Fruit fly (Drosophila melanogaster) Kc167 (cell line): Measurements from ENCODE around the gene Tango1.

Experiments
- Myc ChIP-seq: fragments of >200 bp; optimal IDR thresholded peaks from 2 replicates; lab custom pipeline; 2017; ENCODE audit warnings: missing external identifiers
- Sin3A ChIP-seq: fragments of >200 bp; optimal IDR thresholded peaks from 2 replicates; lab custom pipeline; 2018; ENCODE audit warnings: missing external identifiers
- h ChIP-seq: fragments of >200 bp; optimal IDR thresholded peaks from 3 replicates; lab custom pipeline; 2018; ENCODE audit warnings: missing external identifiers
- insv ChIP-seq: fragments of >200 bp; optimal IDR thresholded peaks from 3 replicates; lab custom pipeline; 2018; ENCODE audit warnings: missing external identifiers
- psq ChIP-seq: fragments of >200 bp; optimal IDR thresholded peaks from 2 replicates; lab custom pipeline; 2017; ENCODE audit warnings: missing external identifiers
- ttk ChIP-seq: sonication (Bioruptor generic); optimal IDR thresholded peaks from 2 replicates; lab custom pipeline; 2017; ENCODE audit warnings: missing external identifiers

Tango1 gene

DNA sequence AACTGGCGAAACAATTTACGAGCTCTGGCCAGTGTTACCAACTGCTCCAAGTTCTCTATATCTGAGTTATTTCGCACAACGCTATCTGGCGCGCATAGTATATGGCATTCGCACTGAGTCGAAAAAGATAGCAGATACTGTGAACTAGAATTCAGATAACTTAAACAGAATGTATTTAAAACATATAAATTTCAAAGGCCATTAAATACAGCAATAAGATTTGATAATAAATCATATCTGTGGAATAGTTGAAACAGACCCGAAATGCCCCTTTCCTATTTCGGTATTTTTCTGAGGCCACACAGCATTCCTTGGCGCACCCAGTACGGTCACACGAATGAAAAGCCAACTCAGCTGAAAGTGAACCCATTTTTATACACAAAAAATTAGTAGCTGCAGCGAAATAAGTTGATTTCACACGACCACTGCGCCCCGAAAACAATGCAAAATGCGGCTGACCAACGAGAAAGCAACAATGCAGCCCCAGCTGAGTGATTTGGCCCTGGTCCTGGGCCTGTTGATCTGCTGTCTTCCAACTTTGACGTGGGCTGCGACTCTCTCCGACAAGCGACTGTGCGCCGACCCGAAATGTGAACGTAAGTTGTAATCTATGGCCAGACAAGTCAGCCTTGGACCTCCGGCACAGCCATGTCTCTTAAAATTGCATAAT is at the start of gene Tango1, which contains the start of gene CG31635:
Tango1 (plus strand) TSS at position 304 of the 670 bp plus-strand sequence.
CG31635 (minus strand) TSS at position 30 of the 670 bp plus-strand sequence.
- TF ChIP-seq Sin3A (lab: Kevin White, UChicago) = no peak
- no peak for TF ChIP-seq insv (lab: Kevin White, UChicago)
- TF ChIP-seq h = no peak
- TF ChIP-seq Myc (lab: Kevin White, UChicago) = no peak
- no peak for TF ChIP-seq psq (lab: Kevin White, UChicago)
- TF ChIP-seq ttk (lab: Kevin White, UChicago) = no peak

dm6 chr2L:6601018-6601505 is 48.1 kb upstream of the Tango1 start, which contains the start of gene Dpp10:
TSS of gene Dpp10 (minus strand) at chr2L:6601068.
- TF ChIP-seq insv (lab: Kevin White, UChicago) = no peak
- no peak for TF ChIP-seq Myc (lab: Kevin White, UChicago)
- no peak for TF ChIP-seq psq (lab: Kevin White, UChicago)
- no peak for TF ChIP-seq Sin3A (lab: Kevin White, UChicago)
- TF ChIP-seq h = no peak
- no peak for TF ChIP-seq ttk (lab: Kevin White, UChicago)

DNA sequence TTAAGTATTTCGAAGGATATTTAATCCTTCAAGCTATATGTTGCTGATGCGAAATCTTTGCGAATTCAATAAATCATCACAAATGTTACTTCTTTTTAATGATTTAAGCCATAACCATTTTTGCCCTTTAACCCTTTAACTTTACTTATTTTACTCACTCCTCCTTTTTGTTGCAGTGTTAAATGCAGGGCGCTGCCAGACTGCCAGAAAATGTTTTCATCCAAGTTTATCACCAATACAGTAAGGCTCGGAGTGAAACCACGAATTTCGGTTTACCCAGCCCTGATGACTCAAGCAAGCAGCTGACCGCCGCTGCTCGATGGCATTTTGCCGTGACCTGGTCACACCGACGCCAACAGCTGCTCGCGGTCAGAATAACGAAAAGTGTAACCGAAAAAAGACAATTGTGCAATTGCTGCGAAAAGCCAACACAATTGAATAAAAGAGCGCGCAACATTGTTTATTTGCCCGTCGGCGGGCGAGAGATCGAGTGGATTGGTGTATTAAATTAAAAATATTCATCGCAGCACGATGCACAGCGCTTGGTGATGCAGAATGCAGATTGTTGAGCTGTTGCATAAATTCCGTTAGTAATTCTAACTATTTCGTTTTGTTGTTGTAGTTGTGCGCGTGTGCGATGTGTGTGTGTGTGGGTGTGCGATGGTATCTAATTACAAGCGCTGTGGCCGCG is 38.4 kb upstream of the Tango1 start, which contains the start of gene CG11050:
CG11050 (plus strand) TSS at position 329 of the 691 bp plus-strand sequence.
- TF ChIP-seq Sin3A (lab: Kevin White, UChicago) (no peak), ttk (lab: Kevin White, UChicago) (no peak), Myc (lab: Kevin White, UChicago) (no peak), psq (lab: Kevin White, UChicago) (no peak), insv (lab: Kevin White, UChicago) (no peak), h (no peak)

dm6 chr2L:6611374-6612005 is 37.7 kb upstream of the Tango1 start:
- TF ChIP-seq Sin3A (lab: Kevin White, UChicago) = no peak
- TF ChIP-seq insv (lab: Kevin White, UChicago) = no peak
- TF ChIP-seq ttk (lab: Kevin White, UChicago) = no peak
- no peak for TF ChIP-seq h
- TF ChIP-seq psq (lab: Kevin White, UChicago) = no peak
- no peak for TF ChIP-seq Myc (lab: Kevin White, UChicago)

DNA sequence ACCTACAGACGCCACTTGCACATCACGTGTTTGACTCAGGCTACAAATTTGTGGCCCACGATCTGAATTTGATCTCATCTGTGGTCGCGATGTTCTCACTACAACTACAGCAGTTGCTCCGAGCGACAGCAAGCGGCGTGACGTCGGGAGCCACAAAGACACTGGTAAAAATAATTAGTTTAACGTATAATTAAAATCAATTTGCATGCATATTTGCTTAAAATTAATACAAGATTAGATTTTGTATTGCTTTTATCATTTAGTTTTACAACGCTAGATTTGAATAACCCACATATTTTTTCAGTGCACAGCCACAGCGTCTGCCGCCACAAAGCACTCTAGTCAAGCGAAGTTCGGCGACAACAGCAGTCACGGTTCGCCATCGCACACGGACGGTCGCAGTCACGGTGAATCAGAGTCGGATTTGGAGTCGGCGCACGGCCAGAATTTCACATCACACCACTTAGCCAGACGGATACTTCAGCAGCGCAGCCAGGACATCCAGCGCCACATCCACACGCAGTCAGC is 36.6 kb upstream of the Tango1 start:
- TF ChIP-seq insv (lab: Kevin White, UChicago) (no peak), psq (lab: Kevin White, UChicago) (no peak), Myc (lab: Kevin White, UChicago) (no peak), ttk (lab: Kevin White, UChicago) (no peak), Sin3A (lab: Kevin White, UChicago) (no peak), h (no peak)

dm6 chr2L:6613156-6613555 is 36.0 kb upstream of the Tango1 start:
- TF ChIP-seq ttk (lab: Kevin White, UChicago) (no peak), Myc (lab: Kevin White, UChicago) (no peak), psq (lab: Kevin White, UChicago) (no peak), insv (lab: Kevin White, UChicago) (no peak), Sin3A (lab: Kevin White, UChicago) (no peak)

- TF ChIP-seq ttk (lab: Kevin White, UChicago) (no peak), Myc (lab: Kevin White, UChicago) (no peak), psq (lab: Kevin White, UChicago) (no peak), h (no peak), insv (lab: Kevin White, UChicago) (no peak), Sin3A (lab: Kevin White, UChicago) (no peak)
These were observed 34.8 kb upstream of the Tango1 start for dm6 chr2L:6614229-6614935.

- no peak for TF ChIP-seq Sin3A (lab: Kevin White, UChicago)
- no peak for TF ChIP-seq Myc (lab: Kevin White, UChicago)
- no peak for TF ChIP-seq ttk (lab: Kevin White, UChicago)
- TF ChIP-seq h = no peak
- no peak for TF ChIP-seq insv (lab: Kevin White, UChicago)
- TF ChIP-seq psq (lab: Kevin White, UChicago) = no peak
These were observed 27.6 kb upstream of the Tango1 start, which contains the start of gene DIP-iota for dm6 chr2L:6621600-6621999. TSS of gene DIP-iota (minus strand) at chr2L:6621700.

- TF ChIP-seq ttk (lab: Kevin White, UChicago) = no peak
- no peak for TF ChIP-seq psq (lab: Kevin White, UChicago)
- no peak for TF ChIP-seq Myc (lab: Kevin White, UChicago)
- no peak for TF ChIP-seq h
- TF ChIP-seq Sin3A (lab: Kevin White, UChicago) = no peak
- no peak for TF ChIP-seq insv (lab: Kevin White, UChicago)
These were observed 27.2 kb upstream of the Tango1 start for dm6 chr2L:6622031-6622430.

DNA sequence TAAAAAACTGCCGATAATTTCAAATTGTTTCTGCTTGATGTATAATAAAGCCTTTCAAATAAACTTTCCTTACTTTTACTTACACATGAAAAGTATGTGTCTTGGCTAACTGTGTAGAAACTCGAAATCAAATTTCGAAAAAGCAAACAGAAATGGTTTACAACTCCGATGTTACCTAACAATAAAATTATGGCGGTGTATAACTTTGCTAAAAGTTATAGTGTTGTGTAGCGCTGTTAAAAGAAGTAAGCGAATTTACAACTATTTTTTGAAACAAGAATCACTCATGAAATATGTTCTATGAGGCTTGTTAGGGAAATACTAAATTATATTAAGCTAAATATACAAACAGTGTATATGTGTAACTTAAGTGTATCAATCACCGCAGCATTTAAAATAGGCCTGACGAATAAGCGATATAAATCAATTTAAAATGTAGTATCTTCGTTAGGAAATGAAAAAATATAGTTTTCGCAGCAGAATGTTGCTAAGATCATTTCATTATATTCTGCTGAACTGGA is 26.5 kb upstream of the Tango1 start, which contains the start of gene CG34345:
CG34345 (plus strand) TSS at position 471 of the 521 bp plus-strand sequence.
- TF ChIP-seq h (no peak), psq (lab: Kevin White, UChicago) (no peak), Myc (lab: Kevin White, UChicago) (no peak), Sin3A (lab: Kevin White, UChicago) (no peak), insv (lab: Kevin White, UChicago) (no peak), ttk (lab: Kevin White, UChicago) (no peak)
